Fruit fly (Drosophila melanogaster) Kc167 (cell line): ENCODE results near the gene CG43354.

Experiments
- h ChIP-seq: fragments of >200 bp; optimal IDR thresholded peaks from 3 replicates; lab custom pipeline; 2018; ENCODE audit warnings: missing external identifiers
- psq ChIP-seq: fragments of >200 bp; optimal IDR thresholded peaks from 2 replicates; lab custom pipeline; 2017; ENCODE audit warnings: missing external identifiers

- TF ChIP-seq h (lab: Kevin White, UChicago) (no peak), psq (no peak)
Measured at dm6 chr2L:18333831-18334437, 24.7 kb upstream of the CG43354 start.
